Worm (Caenorhabditis elegans): ENCODE results near the gene fbxc-18.
"Not testable (repeated sequence)": the region's sequence is repeated elsewhere in the genome, so short reads cannot be mapped to it uniquely, and the experiment has no call there.

Gene fbxc-18

DNA sequence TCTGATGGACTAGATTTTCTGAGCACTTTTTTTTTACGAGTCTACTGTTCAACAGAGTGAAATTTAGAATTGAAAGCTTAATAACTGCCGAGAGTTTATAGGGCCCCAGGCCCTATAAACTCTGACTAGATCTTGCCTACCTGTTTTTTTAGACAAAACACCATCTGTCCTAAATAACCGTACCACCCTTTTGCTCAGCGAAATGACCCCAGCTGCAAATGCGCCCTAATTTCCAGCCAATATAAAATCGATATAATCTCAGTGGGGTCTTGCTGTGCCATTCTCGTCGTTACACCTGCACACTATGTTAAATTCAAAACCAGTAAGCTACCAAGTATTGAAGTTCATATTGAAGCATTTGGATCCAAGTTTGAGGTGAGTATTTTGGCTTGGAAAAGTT is 7.1 kb upstream of the fbxc-18 start, which contains the start of gene fbxc-14:
Gene fbxc-14, plus strand, starts transcription at position 301 of the 400 bp plus-strand sequence.
- TF ChIP-seq ztf-29 (GFP tag; IDR thresholded peaks at IDR 0.05) (no peak), ref-1 (GFP tag; conservative IDR thresholded peaks at IDR 0.05) (no peak), cog-1 (tag; optimal IDR thresholded peaks at IDR 0.05) (no peak), ztf-23 (GFP tag; IDR thresholded peaks at IDR 0.05) (no peak), med-1 (GFP tag; optimal IDR thresholded peaks at IDR 0.05; ENCODE audit: insufficient read depth) (no peak), flt-1 (GFP tag; IDR thresholded peaks at IDR 0.05) (no peak), tab-1 (GFP tag; IDR thresholded peaks at IDR 0.05) (no peak), klf-2 (GFP tag; conservative IDR thresholded peaks at IDR 0.05) (no peak), T22C8.4 (GFP tag; IDR thresholded peaks at IDR 0.05) (no peak)

DNA sequence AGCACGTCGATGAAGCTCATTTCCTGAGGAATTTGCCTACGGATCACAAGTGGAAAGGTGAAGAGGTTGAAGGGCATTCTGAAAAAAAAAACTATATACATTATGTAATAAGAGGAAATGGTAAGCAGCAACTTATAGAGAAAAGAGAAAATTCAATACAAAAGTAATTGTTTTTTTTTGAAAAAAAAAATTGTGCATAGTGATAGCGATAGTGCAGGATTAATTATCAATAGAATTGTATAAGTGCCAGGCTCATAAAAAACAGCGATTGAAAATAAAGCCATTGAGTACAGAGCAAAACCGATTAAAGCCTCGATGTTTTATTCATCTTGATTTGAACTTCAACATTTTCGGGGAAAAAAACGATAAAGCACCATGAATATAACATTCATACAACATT is 6.0 kb upstream of the fbxc-18 start, which contains the start of gene C32B5.15:
Gene C32B5.15, minus strand, starts transcription at position 101 of the 400 bp plus-strand sequence.
- TF ChIP-seq T22C8.4 (GFP tag; IDR thresholded peaks at IDR 0.05), result no peak
- TF ChIP-seq klf-2 (GFP tag; conservative IDR thresholded peaks at IDR 0.05), result no peak
- TF ChIP-seq med-1 (GFP tag; optimal IDR thresholded peaks at IDR 0.05; ENCODE audit: insufficient read depth), result no peak
- TF ChIP-seq ref-1 (GFP tag; conservative IDR thresholded peaks at IDR 0.05), result no peak
- no peak for TF ChIP-seq tab-1 (GFP tag; IDR thresholded peaks at IDR 0.05)
- TF ChIP-seq ztf-29 (GFP tag; IDR thresholded peaks at IDR 0.05), result no peak
- no peak for TF ChIP-seq cog-1 (tag; optimal IDR thresholded peaks at IDR 0.05)
- no peak for TF ChIP-seq flt-1 (GFP tag; IDR thresholded peaks at IDR 0.05)
- TF ChIP-seq ztf-23 (GFP tag; IDR thresholded peaks at IDR 0.05), result no peak

DNA sequence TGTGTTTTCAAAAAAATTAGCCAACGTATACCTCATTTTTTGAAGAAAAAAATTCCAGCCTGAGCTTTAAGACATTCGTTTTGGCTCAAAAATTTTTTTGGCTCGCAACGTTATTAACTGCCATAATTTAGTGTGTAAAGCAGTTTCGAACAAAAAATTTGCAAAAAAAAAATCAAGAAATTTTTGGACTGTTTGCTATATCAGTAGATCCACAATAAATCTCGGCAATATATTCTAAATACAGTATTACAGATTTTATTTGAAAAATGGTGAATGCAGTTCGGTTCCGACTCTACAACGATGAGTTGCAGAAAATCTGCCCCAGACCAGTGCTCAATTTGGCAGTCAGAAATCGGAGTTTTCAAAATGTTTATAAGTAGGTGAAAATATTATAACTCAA is 1.2 kb upstream of the fbxc-18 start, which contains the start of gene C32B5.6:
Gene C32B5.6, plus strand, starts transcription at position 301 of the 400 bp plus-strand sequence.
- not testable (repeated sequence) for TF ChIP-seq tab-1 (GFP tag; IDR thresholded peaks at IDR 0.05); med-1 (GFP tag; optimal IDR thresholded peaks at IDR 0.05; ENCODE audit: insufficient read depth); flt-1 (GFP tag; IDR thresholded peaks at IDR 0.05)

DNA sequence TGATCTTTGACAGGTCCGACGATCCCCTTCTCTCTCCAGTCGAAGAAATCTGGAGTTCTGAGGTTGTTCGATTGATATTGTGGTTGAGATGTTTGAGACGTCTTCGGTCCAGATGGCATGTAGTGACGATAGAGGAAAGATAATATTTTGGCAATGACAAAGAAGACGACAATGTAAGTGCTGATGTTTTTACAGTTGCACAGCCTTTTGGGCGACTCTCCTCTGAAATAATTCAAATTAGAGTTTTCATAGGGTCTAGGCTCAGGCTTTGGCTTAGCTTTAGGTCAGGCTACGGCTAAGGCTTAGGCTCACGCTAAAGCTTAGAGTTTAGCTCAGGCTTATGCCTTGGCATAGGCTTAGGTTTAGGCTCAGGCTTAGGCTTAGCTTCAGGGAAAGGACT is 4.9 kb downstream of the fbxc-18 start, which contains the start of gene C32B5.13:
Gene C32B5.13, minus strand, starts transcription at position 101 of the 400 bp plus-strand sequence.
- TF ChIP-seq ztf-23 (GFP tag; IDR thresholded peaks at IDR 0.05) (no peak), ref-1 (GFP tag; conservative IDR thresholded peaks at IDR 0.05) (no peak), tab-1 (GFP tag; IDR thresholded peaks at IDR 0.05) (no peak), T22C8.4 (GFP tag; IDR thresholded peaks at IDR 0.05) (no peak), cog-1 (tag; optimal IDR thresholded peaks at IDR 0.05) (no peak), flt-1 (GFP tag; IDR thresholded peaks at IDR 0.05) (no peak), ztf-29 (GFP tag; IDR thresholded peaks at IDR 0.05) (no peak), med-1 (GFP tag; optimal IDR thresholded peaks at IDR 0.05; ENCODE audit: insufficient read depth) (no peak), klf-2 (GFP tag; conservative IDR thresholded peaks at IDR 0.05) (no peak)

DNA sequence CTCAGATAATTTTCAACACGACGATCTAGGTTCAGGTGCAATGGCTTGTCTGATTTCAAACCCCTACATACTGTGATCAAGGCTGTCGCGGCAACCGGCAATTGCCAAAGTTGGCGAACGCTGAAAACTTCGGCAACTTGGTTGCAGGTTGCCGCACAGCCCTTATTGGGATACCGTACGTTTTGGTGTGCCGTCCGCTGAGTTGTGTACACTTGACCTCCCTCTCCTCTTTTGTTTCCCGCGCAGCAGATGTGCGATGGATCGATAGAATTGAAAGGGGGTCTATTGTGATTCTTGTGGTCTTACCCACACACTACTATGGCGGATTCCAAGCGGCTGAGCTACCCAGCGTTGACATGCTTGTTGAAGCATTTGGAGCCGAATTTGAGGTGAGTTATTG is 6.6 kb downstream of the fbxc-18 start, which contains the start of the genes C32B5.18 and C32B5.7:
Gene C32B5.18, plus strand, starts transcription at position 301 of the 400 bp plus-strand sequence.
Gene C32B5.7, plus strand, starts transcription at position 311 of the 400 bp plus-strand sequence.
- no peak for TF ChIP-seq flt-1 (GFP tag; IDR thresholded peaks at IDR 0.05)
- no peak for TF ChIP-seq ztf-23 (GFP tag; IDR thresholded peaks at IDR 0.05)
- TF ChIP-seq ref-1 (GFP tag; conservative IDR thresholded peaks at IDR 0.05), result no peak
- no peak for TF ChIP-seq klf-2 (GFP tag; conservative IDR thresholded peaks at IDR 0.05)
- TF ChIP-seq ztf-29 (GFP tag; IDR thresholded peaks at IDR 0.05), result no peak
- no peak for TF ChIP-seq tab-1 (GFP tag; IDR thresholded peaks at IDR 0.05)
- TF ChIP-seq med-1 (GFP tag; optimal IDR thresholded peaks at IDR 0.05; ENCODE audit: insufficient read depth), result no peak
- no peak for TF ChIP-seq T22C8.4 (GFP tag; IDR thresholded peaks at IDR 0.05)
- no peak for TF ChIP-seq cog-1 (tag; optimal IDR thresholded peaks at IDR 0.05)

DNA sequence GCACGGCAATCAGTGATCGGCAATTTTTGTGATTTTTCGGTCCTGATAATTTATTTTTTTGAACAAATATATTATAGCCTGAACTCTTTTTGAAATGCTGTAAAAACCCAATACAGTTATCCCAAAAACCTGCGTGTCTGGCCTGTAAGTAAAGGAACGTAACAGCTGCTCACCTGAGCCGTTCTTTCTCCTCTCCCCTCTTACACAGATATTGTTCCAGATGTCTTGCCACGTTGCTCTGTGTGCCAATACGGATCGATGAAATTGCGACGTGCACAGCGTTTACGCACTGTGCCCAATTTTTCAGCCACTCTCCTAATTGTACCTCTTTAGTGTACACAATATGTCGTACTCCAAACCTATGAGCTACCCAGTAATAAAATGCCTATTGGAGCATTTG is 8.2 kb downstream of the fbxc-18 start, which contains the start of gene sdz-4:
Gene sdz-4, plus strand, starts transcription at position 301 of the 400 bp plus-strand sequence.
- no peak for TF ChIP-seq T22C8.4 (GFP tag; IDR thresholded peaks at IDR 0.05)
- no peak for TF ChIP-seq klf-2 (GFP tag; conservative IDR thresholded peaks at IDR 0.05)
- TF ChIP-seq flt-1 (GFP tag; IDR thresholded peaks at IDR 0.05), result no peak
- TF ChIP-seq ztf-23 (GFP tag; IDR thresholded peaks at IDR 0.05), result no peak
- no peak for TF ChIP-seq cog-1 (tag; optimal IDR thresholded peaks at IDR 0.05)
- TF ChIP-seq tab-1 (GFP tag; IDR thresholded peaks at IDR 0.05), result no peak
- no peak for TF ChIP-seq med-1 (GFP tag; optimal IDR thresholded peaks at IDR 0.05; ENCODE audit: insufficient read depth)
- no peak for TF ChIP-seq ref-1 (GFP tag; conservative IDR thresholded peaks at IDR 0.05)
- TF ChIP-seq ztf-29 (GFP tag; IDR thresholded peaks at IDR 0.05), result no peak

DNA sequence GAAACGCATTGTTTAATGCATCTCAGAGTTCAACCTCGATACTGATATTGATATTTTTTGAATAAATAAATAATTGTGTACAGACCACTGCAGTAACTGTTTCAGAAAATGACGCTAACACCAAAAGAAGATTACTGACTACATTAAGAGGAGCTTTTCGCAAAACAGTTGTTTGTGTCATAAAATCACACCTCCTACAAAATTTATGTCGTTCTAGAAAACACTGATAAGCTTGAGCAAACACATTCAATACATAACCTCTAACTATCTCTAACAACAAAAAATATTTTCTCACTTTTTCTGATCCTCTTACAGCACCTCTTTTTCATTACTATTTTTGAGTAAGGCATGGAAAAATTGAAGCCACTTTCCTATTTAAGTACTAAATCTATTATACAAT is 12.2 kb downstream of the fbxc-18 start, which contains the start of gene fbxc-7:
Gene fbxc-7, plus strand, starts transcription at position 301 of the 400 bp plus-strand sequence.
- TF ChIP-seq ref-1 (GFP tag; conservative IDR thresholded peaks at IDR 0.05); ztf-23 (GFP tag; IDR thresholded peaks at IDR 0.05); flt-1 (GFP tag; IDR thresholded peaks at IDR 0.05): not testable (repeated sequence)

DNA sequence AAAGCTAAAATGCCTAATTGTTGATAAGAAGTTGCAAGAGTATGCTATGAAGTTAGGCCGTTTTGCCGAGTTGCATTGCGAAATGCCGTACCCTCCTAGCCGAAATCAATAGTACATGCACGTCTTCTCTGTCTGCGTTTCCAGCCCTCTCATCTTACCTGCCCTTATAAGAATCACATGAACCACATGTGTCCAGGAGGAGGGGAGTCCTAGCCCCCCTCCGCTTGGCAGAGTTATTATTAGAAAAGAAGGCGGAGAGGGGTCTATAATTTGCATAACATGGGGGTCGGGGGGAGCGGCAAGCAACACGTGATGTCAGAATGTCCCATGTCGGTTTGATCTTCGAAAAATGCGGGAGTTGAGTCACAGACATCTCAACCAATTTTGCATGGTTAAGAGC is 13.8 kb downstream of the fbxc-18 start:
- TF ChIP-seq ztf-29 (GFP tag; IDR thresholded peaks at IDR 0.05), result 0 out of 2 replicates have a peak, but pooled peaks have one; percentile 18
- no peak for TF ChIP-seq ztf-23 (GFP tag; IDR thresholded peaks at IDR 0.05)
- TF ChIP-seq tab-1 (GFP tag; IDR thresholded peaks at IDR 0.05), result no peak
- no peak for TF ChIP-seq T22C8.4 (GFP tag; IDR thresholded peaks at IDR 0.05)
- TF ChIP-seq ref-1 (GFP tag; conservative IDR thresholded peaks at IDR 0.05), result no peak
- no peak for TF ChIP-seq med-1 (GFP tag; optimal IDR thresholded peaks at IDR 0.05; ENCODE audit: insufficient read depth)
- TF ChIP-seq cog-1 (tag; optimal IDR thresholded peaks at IDR 0.05), result no peak
- no peak for TF ChIP-seq klf-2 (GFP tag; conservative IDR thresholded peaks at IDR 0.05)
- peak; percentile 61; the same call in 1 of the 2 replicates for TF ChIP-seq flt-1 (GFP tag; IDR thresholded peaks at IDR 0.05)

DNA sequence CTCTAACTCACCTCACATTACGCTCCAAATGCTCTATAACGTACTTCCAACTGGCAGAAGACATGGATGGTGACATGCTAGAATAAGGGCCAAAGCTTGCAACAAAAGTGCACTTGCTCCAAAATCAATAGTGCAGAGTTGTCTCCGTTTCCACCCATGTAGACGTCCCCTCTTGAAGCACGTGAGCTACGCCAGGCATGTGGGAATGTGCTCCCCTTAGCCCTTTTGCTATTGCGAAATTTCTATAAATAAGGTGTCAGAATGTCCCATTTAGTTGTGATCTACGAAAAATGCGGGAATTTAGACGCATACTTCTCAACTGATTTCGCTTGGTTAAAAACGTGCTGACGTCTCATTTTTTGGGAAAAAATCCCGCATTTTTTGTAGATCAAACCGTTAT is 16.5 kb downstream of the fbxc-18 start:
- no peak for TF ChIP-seq ref-1 (GFP tag; conservative IDR thresholded peaks at IDR 0.05)
- TF ChIP-seq tab-1 (GFP tag; IDR thresholded peaks at IDR 0.05), result no peak
- no peak for TF ChIP-seq med-1 (GFP tag; optimal IDR thresholded peaks at IDR 0.05; ENCODE audit: insufficient read depth)
- TF ChIP-seq ztf-23 (GFP tag; IDR thresholded peaks at IDR 0.05), result no peak
- TF ChIP-seq klf-2 (GFP tag; conservative IDR thresholded peaks at IDR 0.05), result no peak
- TF ChIP-seq T22C8.4 (GFP tag; IDR thresholded peaks at IDR 0.05), result no peak
- TF ChIP-seq cog-1 (tag; optimal IDR thresholded peaks at IDR 0.05), result no peak
- TF ChIP-seq flt-1 (GFP tag; IDR thresholded peaks at IDR 0.05), result no peak
- TF ChIP-seq ztf-29 (GFP tag; IDR thresholded peaks at IDR 0.05), result no peak
